Worm (Caenorhabditis elegans) whole organism, L3 larva: ENCODE measurements around the gene rpl-2.

ENCODE experiments used
- ZK546.5 ChIP-seq: sonication (generic microtip); optimal IDR thresholded peaks from 2 replicates; lab custom pipeline; 2017; ENCODE audit warnings: missing biosample characterization, missing genetic modification characterization
- ceh-82 ChIP-seq: fragments of 150-350 bp; optimal IDR thresholded peaks from 2 replicates; lab custom pipeline; 2014; ENCODE audit warnings: missing biosample characterization, missing genetic modification characterization
- ceh-9 ChIP-seq: sonication (generic microtip); optimal IDR thresholded peaks from 2 replicates; lab custom pipeline; 2018; ENCODE audit warnings: missing biosample characterization, missing genetic modification characterization
- daf-12 ChIP-seq: fragments of 150-350 bp; optimal IDR thresholded peaks from 2 replicates; lab custom pipeline; 2014; ENCODE audit warnings: missing biosample characterization, missing genetic modification reagents, missing genetic modification characterization
- egl-27 ChIP-seq: sonication (generic microtip); optimal IDR thresholded peaks from 4 replicates; lab custom pipeline; 2017; ENCODE audit warnings: missing biosample characterization, missing genetic modification reagents, missing genetic modification characterization
- fkh-10 ChIP-seq: sonication (generic microtip); optimal IDR thresholded peaks from 2 replicates; lab custom pipeline; 2017; ENCODE audit warnings: missing biosample characterization, missing genetic modification reagents, missing genetic modification characterization
- fkh-2 ChIP-seq: fragments of 150-350 bp; optimal IDR thresholded peaks from 2 replicates; lab custom pipeline; 2014; ENCODE audit warnings: missing biosample characterization, missing genetic modification reagents, missing genetic modification characterization
- fos-1 ChIP-seq: fragments of 150-350 bp; optimal IDR thresholded peaks from 2 replicates; lab custom pipeline; 2014; ENCODE audit warnings: missing biosample characterization, missing genetic modification characterization
- lin-39 ChIP-seq: fragments of 150-350 bp; optimal IDR thresholded peaks from 2 replicates; lab custom pipeline; 2018; ENCODE audit warnings: missing biosample characterization, missing genetic modification reagents, missing genetic modification characterization
- mdl-1 ChIP-seq: fragments of 150-350 bp; optimal IDR thresholded peaks from 2 replicates; lab custom pipeline; 2014; ENCODE audit warnings: missing biosample characterization, missing genetic modification characterization
- mml-1 ChIP-seq: fragments of 150-350 bp; sonication (generic microtip); optimal IDR thresholded peaks from 3 replicates; lab custom pipeline; 2014; ENCODE audit warnings: missing biosample characterization, missing genetic modification characterization
- nhr-12 ChIP-seq: fragments of 150-350 bp; optimal IDR thresholded peaks from 2 replicates; lab custom pipeline; 2014; ENCODE audit warnings: missing biosample characterization, missing genetic modification characterization
- nhr-23 ChIP-seq: fragments of 150-350 bp; optimal IDR thresholded peaks from 2 replicates; lab custom pipeline; 2014; ENCODE audit warnings: missing biosample characterization, missing genetic modification reagents, missing genetic modification characterization
- nhr-237 ChIP-seq: fragments of 150-350 bp; optimal IDR thresholded peaks from 2 replicates; lab custom pipeline; 2014; ENCODE audit warnings: missing biosample characterization, missing genetic modification characterization
- pha-4 ChIP-seq: fragments of 150-350 bp; optimal IDR thresholded peaks from 2 replicates; lab custom pipeline; 2014; ENCODE audit warnings: missing biosample characterization, missing genetic modification reagents, missing genetic modification characterization
- pqm-1 ChIP-seq: fragments of 150-350 bp; optimal IDR thresholded peaks from 2 replicates; lab custom pipeline; 2017; ENCODE audit warnings: missing biosample characterization, missing genetic modification characterization, inconsistent platforms
- sea-2 ChIP-seq: fragments of 150-350 bp; sonication (generic microtip); optimal IDR thresholded peaks from 4 replicates; lab custom pipeline; 2014; ENCODE audit warnings: missing biosample characterization, missing genetic modification reagents, missing genetic modification characterization
- snpc-4 ChIP-seq: fragments of 150-350 bp; optimal IDR thresholded peaks from 2 replicates; lab custom pipeline; 2014; ENCODE audit warnings: missing biosample characterization, missing genetic modification characterization
- unc-39 ChIP-seq: sonication (generic microtip); optimal IDR thresholded peaks from 4 replicates; lab custom pipeline; 2017; ENCODE audit warnings: missing biosample characterization, missing genetic modification characterization
- zag-1 ChIP-seq: fragments of 150-350 bp; optimal IDR thresholded peaks from 2 replicates; lab custom pipeline; 2014; ENCODE audit warnings: missing biosample characterization, missing genetic modification characterization

The rpl-2 gene

ce11 chrV:20527493-20527892, 48.0 kb downstream of the rpl-2 start, which contains the start of gene Y38H6C.13:
TSS of gene Y38H6C.13 (plus strand) at chrV:20527793.
- TF ChIP-seq daf-12 (tag; lab: Kevin White, UChicago) = no peak
- no peak for TF ChIP-seq nhr-12 (tag; lab: Kevin White, UChicago)
- no peak for TF ChIP-seq nhr-237
- no peak for TF ChIP-seq zag-1 (tag; lab: Kevin White, UChicago)
- TF ChIP-seq unc-39 (tag; lab: Kevin White, UChicago) = no peak
- TF ChIP-seq ceh-9 (tag; lab: Kevin White, UChicago) = no peak
- no peak for TF ChIP-seq pqm-1 (tag; lab: Kevin White, UChicago)
- no peak for TF ChIP-seq mml-1
- no peak for TF ChIP-seq nhr-23 (tag; lab: Kevin White, UChicago)
- TF ChIP-seq pha-4 (tag; lab: Kevin White, UChicago) = no peak
- TF ChIP-seq mdl-1 = no peak
- TF ChIP-seq sea-2 = no peak
- no peak for TF ChIP-seq fkh-2 (tag; lab: Kevin White, UChicago)
- TF ChIP-seq fos-1 (tag; lab: Kevin White, UChicago) = no peak
- no peak for TF ChIP-seq fkh-10 (GFP tag; lab: Kevin White, UChicago)
- TF ChIP-seq ceh-82 (tag; lab: Kevin White, UChicago) = no peak
- TF ChIP-seq egl-27 (tag; lab: Kevin White, UChicago) = no peak
- no peak for TF ChIP-seq ZK546.5 (tag; lab: Kevin White, UChicago)
- no peak for TF ChIP-seq lin-39 (tag; lab: Kevin White, UChicago)
- no peak for TF ChIP-seq snpc-4
